Worm (Caenorhabditis elegans) whole organism, late embryonic: ENCODE results near the gene C27F2.10.

Experiments
- ceh-19 ChIP-seq: fragments of 200-800 bp; sonication (Bioruptor generic); optimal IDR thresholded peaks from 2 replicates; lab custom pipeline; 2018; ENCODE audit warnings: mild to moderate bottlenecking, missing genetic modification characterization, missing compliant biosample characterization
- ceh-9 ChIP-seq: sonication (generic microtip); optimal IDR thresholded peaks from 2 replicates; lab custom pipeline; 2016; ENCODE audit warnings: mild to moderate bottlenecking, missing genetic modification characterization, inconsistent platforms, missing compliant biosample characterization
- dmd-4 ChIP-seq: sonication (generic microtip); optimal IDR thresholded peaks from 2 replicates; lab custom pipeline; 2016; ENCODE audit warnings: borderline replicate concordance, missing genetic modification characterization, missing compliant biosample characterization
- hlh-6 ChIP-seq: sonication (generic microtip); optimal IDR thresholded peaks from 2 replicates; lab custom pipeline; 2016; ENCODE audit warnings: missing genotype, missing genetic modification characterization, missing compliant biosample characterization
- nfya-1 ChIP-seq: sonication (generic microtip); optimal IDR thresholded peaks from 2 replicates; lab custom pipeline; 2017; ENCODE audit warnings: missing genetic modification characterization, mild to moderate bottlenecking, missing compliant biosample characterization, antibody characterized with exemption, moderate library complexity
- nhr-11 ChIP-seq: fragments of 150-350 bp; optimal IDR thresholded peaks from 2 replicates; lab custom pipeline; 2014; ENCODE audit warnings: missing biosample characterization, missing genetic modification characterization
- pha-4 ChIP-seq: fragments of 150-350 bp; optimal IDR thresholded peaks from 2 replicates; lab custom pipeline; 2018; ENCODE audit warnings: missing biosample characterization, missing genetic modification reagents, missing genetic modification characterization
- rnt-1 ChIP-seq: sonication (generic microtip); optimal IDR thresholded peaks from 2 replicates; lab custom pipeline; 2016; ENCODE audit warnings: missing genetic modification characterization, missing compliant biosample characterization

DNA sequence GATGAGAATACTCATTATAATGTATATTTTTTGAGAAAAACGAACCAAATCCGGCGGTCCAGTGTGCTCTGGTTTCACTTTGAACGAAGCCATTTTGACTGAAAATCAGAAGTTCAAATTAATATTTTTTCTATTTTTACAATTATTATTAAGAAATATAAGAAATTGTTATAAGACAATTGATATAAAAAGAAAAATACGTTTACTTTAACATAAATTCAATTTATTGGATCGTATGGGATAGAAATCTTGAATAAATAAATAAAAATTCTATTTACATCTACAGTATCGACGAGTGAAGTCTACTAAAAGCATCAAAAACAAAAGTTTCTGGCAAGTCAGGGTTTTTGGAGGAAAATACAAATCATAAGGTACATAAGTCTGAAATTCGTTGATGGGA lies 26.5 kb downstream of the C27F2.10 start, which contains the start of gene C27F2.4:
- no peak for TF ChIP-seq hlh-6 (tag; lab: Kevin White, UChicago)
- no peak for TF ChIP-seq pha-4
- no peak for TF ChIP-seq nhr-11 (tag; lab: Kevin White, UChicago)
- no peak for TF ChIP-seq ceh-19 (GFP tag; lab: Kevin White, UChicago)
- no peak for TF ChIP-seq nfya-1 (tag; lab: Kevin White, UChicago)
- no peak for TF ChIP-seq rnt-1 (tag; lab: Kevin White, UChicago)
- TF ChIP-seq dmd-4 (tag; lab: Kevin White, UChicago), result no peak
- TF ChIP-seq ceh-9, result no peak
